Worm (Caenorhabditis elegans) whole organism, late embryonic: Measurements from ENCODE around the gene ptr-20.
"Not testable (repeated sequence)": the region's sequence is repeated elsewhere in the genome, so short reads cannot be mapped to it uniquely, and the experiment has no call there.

Experiments used
- F13H6.1 ChIP-seq: sonication (generic microtip); optimal IDR thresholded peaks from 2 replicates; lab custom pipeline; 2016; ENCODE audit warnings: missing genetic modification characterization, missing compliant biosample characterization
- K09A11.1 ChIP-seq: sonication (generic microtip); optimal IDR thresholded peaks from 2 replicates; lab custom pipeline; 2017; ENCODE audit warnings: antibody characterized with exemption, mild to moderate bottlenecking, missing genetic modification characterization, missing compliant biosample characterization; ENCODE audit not compliant: insufficient read depth
- Y22D7AL.16 ChIP-seq: sonication (generic microtip); optimal IDR thresholded peaks from 2 replicates; lab custom pipeline; 2016; ENCODE audit warnings: missing genetic modification characterization, missing compliant biosample characterization
- ama-1 ChIP-seq: fragments of 150-350 bp; optimal IDR thresholded peaks from 2 replicates; lab custom pipeline; 2014
- ceh-14 ChIP-seq: sonication (generic microtip); optimal IDR thresholded peaks from 2 replicates; lab custom pipeline; 2016; ENCODE audit warnings: missing genotype, missing genetic modification characterization, missing compliant biosample characterization
- ceh-19 ChIP-seq: fragments of 200-800 bp; sonication (Bioruptor generic); optimal IDR thresholded peaks from 2 replicates; lab custom pipeline; 2018; ENCODE audit warnings: mild to moderate bottlenecking, missing genetic modification characterization, missing compliant biosample characterization
- ceh-2 ChIP-seq: sonication (generic microtip); optimal IDR thresholded peaks from 2 replicates; lab custom pipeline; 2016; ENCODE audit warnings: missing genotype, missing genetic modification characterization, missing compliant biosample characterization
- ceh-22 ChIP-seq: sonication (generic microtip); optimal IDR thresholded peaks from 2 replicates; lab custom pipeline; 2017; ENCODE audit warnings: missing biosample characterization, missing genetic modification characterization
- ceh-34 ChIP-seq: sonication (generic microtip); optimal IDR thresholded peaks from 2 replicates; lab custom pipeline; 2016; ENCODE audit warnings: mild to moderate bottlenecking, missing genetic modification characterization, missing compliant biosample characterization
- ceh-45 ChIP-seq: fragments of 200-800 bp; sonication (Bioruptor generic); IDR thresholded peaks from 2 replicates; pipeline ENCODE4 v1.3.6; 2022; ENCODE audit warnings: missing genetic modification reagents, missing genetic modification characterization, missing compliant biosample characterization
- ceh-48 ChIP-seq: sonication (generic microtip); optimal IDR thresholded peaks from 2 replicates; lab custom pipeline; 2016; ENCODE audit warnings: missing genetic modification characterization, inconsistent platforms, missing compliant biosample characterization
- ceh-9 ChIP-seq: sonication (generic microtip); optimal IDR thresholded peaks from 2 replicates; lab custom pipeline; 2016; ENCODE audit warnings: mild to moderate bottlenecking, missing genetic modification characterization, inconsistent platforms, missing compliant biosample characterization
- dve-1 ChIP-seq: sonication (generic microtip); optimal IDR thresholded peaks from 2 replicates; lab custom pipeline; 2017; ENCODE audit warnings: antibody characterized with exemption, mild to moderate bottlenecking, missing genetic modification characterization, missing compliant biosample characterization
- elt-2 ChIP-seq: sonication (generic microtip); optimal IDR thresholded peaks from 2 replicates; lab custom pipeline; 2016; ENCODE audit warnings: missing genetic modification reagents, missing genetic modification characterization, missing compliant biosample characterization
- fax-1 ChIP-seq: sonication (generic microtip); optimal IDR thresholded peaks from 2 replicates; lab custom pipeline; 2016; ENCODE audit warnings: missing genotype, missing genetic modification characterization, missing compliant biosample characterization
- lim-6 ChIP-seq: sonication (generic microtip); optimal IDR thresholded peaks from 2 replicates; lab custom pipeline; 2016; ENCODE audit warnings: missing genetic modification characterization, missing compliant biosample characterization
- lin-11 ChIP-seq: fragments of 200-800 bp; sonication (Bioruptor generic); optimal IDR thresholded peaks from 2 replicates; lab custom pipeline; 2018; ENCODE audit warnings: mild to moderate bottlenecking, missing genetic modification characterization, missing compliant biosample characterization
- madf-2 ChIP-seq: sonication (generic microtip); optimal IDR thresholded peaks from 2 replicates; lab custom pipeline; 2017; ENCODE audit warnings: missing genetic modification characterization, missing compliant biosample characterization
- mec-3 ChIP-seq: sonication (generic microtip); optimal IDR thresholded peaks from 2 replicates; lab custom pipeline; 2016; ENCODE audit warnings: borderline replicate concordance, missing genetic modification characterization, missing compliant biosample characterization
- odd-2 ChIP-seq: sonication (generic microtip); optimal IDR thresholded peaks from 2 replicates; lab custom pipeline; 2017; ENCODE audit warnings: antibody characterized with exemption, mild to moderate bottlenecking, missing genetic modification characterization, missing compliant biosample characterization
- pag-3 ChIP-seq: sonication (generic microtip); optimal IDR thresholded peaks from 2 replicates; lab custom pipeline; 2016; ENCODE audit warnings: missing compliant biosample characterization, missing genetic modification characterization, borderline replicate concordance
- pat-9 ChIP-seq: fragments of 200-800 bp; sonication (Bioruptor generic); optimal IDR thresholded peaks from 2 replicates; lab custom pipeline; 2018; ENCODE audit warnings: mild to moderate bottlenecking, missing genetic modification characterization, moderate library complexity, missing compliant biosample characterization
- pha-4 ChIP-seq: fragments of 150-350 bp; optimal IDR thresholded peaks from 2 replicates; lab custom pipeline; 2018; ENCODE audit warnings: missing biosample characterization, missing genetic modification reagents, missing genetic modification characterization
- ref-2 ChIP-seq: sonication (generic microtip); optimal IDR thresholded peaks from 2 replicates; lab custom pipeline; 2016; ENCODE audit warnings: missing genetic modification characterization, missing compliant biosample characterization
- syd-9 ChIP-seq: sonication (generic microtip); optimal IDR thresholded peaks from 2 replicates; lab custom pipeline; 2016; ENCODE audit warnings: mild to moderate bottlenecking, missing genetic modification characterization, moderate library complexity, missing compliant biosample characterization
- tbx-2 ChIP-seq: sonication (generic microtip); optimal IDR thresholded peaks from 2 replicates; lab custom pipeline; 2016; ENCODE audit warnings: missing genetic modification characterization, missing compliant biosample characterization
- tbx-7 ChIP-seq: sonication (generic microtip); optimal IDR thresholded peaks from 2 replicates; lab custom pipeline; 2016; ENCODE audit warnings: missing genotype, missing genetic modification characterization, missing compliant biosample characterization
- ttx-3 ChIP-seq: sonication (generic microtip); optimal IDR thresholded peaks from 2 replicates; lab custom pipeline; 2016; ENCODE audit warnings: missing genetic modification reagents, missing genetic modification characterization, missing compliant biosample characterization

ptr-20 gene

ce11 chrII:15169811-15170282 lies 11.9 kb downstream of the ptr-20 start, which contains the start of gene gst-29:
Gene gst-29 (minus strand): TSS chrII:15169861.
- TF ChIP-seq dve-1 (no peak), mec-3 (tag; lab: Kevin White, UChicago) (no peak), pag-3 (no peak)

ce11 chrII:15171816-15172215 lies 13.8 kb downstream of the ptr-20 start, which contains the start of gene gst-39:
Gene gst-39 (minus strand): TSS chrII:15171916.
- not testable (repeated sequence) for TF ChIP-seq dve-1; elt-2 (tag; lab: Kevin White, UChicago); lim-6 (tag; lab: Kevin White, UChicago)

ce11 chrII:15173174-15173573 lies 15.2 kb downstream of the ptr-20 start:
- no peak for TF ChIP-seq ceh-45 (GFP tag; lab: Robert Waterston, UW)
- no peak for TF ChIP-seq K09A11.1
- TF ChIP-seq pha-4 (tag; lab: Kevin White, UChicago): no peak
- TF ChIP-seq syd-9 (tag; lab: Kevin White, UChicago): no peak
- no peak for TF ChIP-seq ceh-22 (tag; lab: Kevin White, UChicago)
- TF ChIP-seq, all 69 proteins: peak for 0

- TF ChIP-seq Y22D7AL.16 (tag; lab: Kevin White, UChicago): no peak
- no peak for TF ChIP-seq pat-9 (tag; lab: Kevin White, UChicago)
- TF ChIP-seq, all 69 proteins: peak for 0
Measured at ce11 chrII:15174915-15175548, 17.1 kb downstream of the ptr-20 start, which contains the start of gene gst-31. Gene gst-31 (minus strand): TSS chrII:15174965.

ce11 chrII:15175643-15176042 lies 17.7 kb downstream of the ptr-20 start, which contains the start of gene Y53F4B.36:
Gene Y53F4B.36 (plus strand): TSS chrII:15175943.
- TF ChIP-seq ttx-3: no peak
- no peak for TF ChIP-seq odd-2 (tag; lab: Kevin White, UChicago)
- TF ChIP-seq fax-1 (tag; lab: Kevin White, UChicago): no peak
- TF ChIP-seq pha-4 (tag; lab: Kevin White, UChicago): no peak
- TF ChIP-seq ceh-22 (tag; lab: Kevin White, UChicago): no peak
- no peak for TF ChIP-seq mec-3 (tag; lab: Kevin White, UChicago)
- no peak for TF ChIP-seq tbx-7 (tag; lab: Kevin White, UChicago)
- TF ChIP-seq pat-9 (tag; lab: Kevin White, UChicago): no peak
- no peak for TF ChIP-seq madf-2 (tag; lab: Kevin White, UChicago)

ce11 chrII:15178494-15178893 lies 20.5 kb downstream of the ptr-20 start, which contains the start of gene gst-32:
Gene gst-32 (minus strand): TSS chrII:15178594.
- TF ChIP-seq ceh-14 (tag; lab: Kevin White, UChicago) (no peak), lin-11 (tag; lab: Kevin White, UChicago) (no peak), dve-1 (no peak), ceh-34 (no peak), tbx-2 (tag; lab: Kevin White, UChicago) (no peak), ceh-48 (tag; lab: Kevin White, UChicago) (no peak), ama-1 (lab: Kevin White, UChicago) (no peak), elt-2 (tag; lab: Kevin White, UChicago) (no peak), ceh-19 (GFP tag; lab: Kevin White, UChicago) (no peak), pha-4 (tag; lab: Kevin White, UChicago) (no peak), pag-3 (no peak), F13H6.1 (no peak), ceh-9 (no peak), ceh-2 (tag; lab: Kevin White, UChicago) (no peak), ref-2 (tag; lab: Kevin White, UChicago) (no peak), ceh-45 (GFP tag; lab: Robert Waterston, UW) (no peak)
